Worm (Caenorhabditis elegans): ENCODE results near the gene atg-16.1.

ce11 chrX:4444843-4445242, 17.4 kb downstream of the atg-16.1 start:
- TF ChIP-seq ama-1 (optimal IDR thresholded peaks at IDR 0.05) (no peak), hmg-4 (GFP tag; optimal IDR thresholded peaks at IDR 0.05) (no peak), ets-7 (tag; optimal IDR thresholded peaks at IDR 0.05) (no peak), ceh-36 (tag; optimal IDR thresholded peaks at IDR 0.05) (no peak)
